Worm (Caenorhabditis elegans): ENCODE measurements around the gene irld-8.

- TF ChIP-seq him-1 (tag; optimal IDR thresholded peaks at IDR 0.05), result no peak
- no peak for TF ChIP-seq dao-5 (tag; optimal IDR thresholded peaks at IDR 0.05)
Observed at ce11 chrIV:8115462-8115861, at the start of gene irld-8.

All from whole organism, L4/young adult.